Comparison of ENCODE assay signal across 4 worm cellular contexts in genomic region chrIV:17333542-17334281, ce11.
TF ChIP-seq lines count a peak whose summit lies in the region.

Gene C49C3.15, plus strand, starts transcription at chrIV:17334231.

TF ChIP-seq in whole organism, L1 larva, 84 proteins besides CTCF, POLR2A, EP300 and RAD21 (continued from another document):
- TF ChIP-seq nhr-71 (tag; optimal IDR thresholded peaks at IDR 0.05; lab: Kevin White, UChicago), result peak; percentile 16
- TF ChIP-seq snu-23 (GFP tag; optimal IDR thresholded peaks at IDR 0.05; lab: Kevin White, UChicago), result peak; percentile 30

TF ChIP-seq in whole organism, L3 larva, 47 proteins besides CTCF, POLR2A, EP300 and RAD21 (continued from another document):
- TF ChIP-seq ztf-4 (tag; optimal IDR thresholded peaks at IDR 0.05; lab: Kevin White, UChicago), result no peak
- TF ChIP-seq zag-1 (tag; optimal IDR thresholded peaks at IDR 0.05; lab: Kevin White, UChicago), result no peak
- TF ChIP-seq lsy-12 (tag; optimal IDR thresholded peaks at IDR 0.05; lab: Kevin White, UChicago), result no peak
TF ChIP-seq in whole organism, L3 larva: peak in this region for 7.

TF ChIP-seq in whole organism, L4 larva, 104 proteins besides CTCF, POLR2A, EP300 and RAD21 (continued from another document and continues in another):
- TF ChIP-seq ztf-11 (tag; optimal IDR thresholded peaks at IDR 0.05; lab: Kevin White, UChicago) (no peak), daf-8 (GFP tag; IDR thresholded peaks at IDR 0.05; lab: Robert Waterston, UW) (no peak), zip-11 (GFP tag; IDR thresholded peaks at IDR 0.05; lab: Robert Waterston, UW) (no peak), pqm-1 (tag; optimal IDR thresholded peaks at IDR 0.05; lab: Kevin White, UChicago) (no peak), ceh-82 (tag; optimal IDR thresholded peaks at IDR 0.05; lab: Kevin White, UChicago) (no peak), duxl-1 (tag; optimal IDR thresholded peaks at IDR 0.05; lab: Kevin White, UChicago; ENCODE audit: poor library complexity) (no peak), F44E2.7 (GFP tag; IDR thresholded peaks at IDR 0.05; lab: Robert Waterston, UW) (no peak), ztf-7 (tag; optimal IDR thresholded peaks at IDR 0.05; lab: Kevin White, UChicago) (no peak), rbr-2 (tag; optimal IDR thresholded peaks at IDR 0.05; lab: Kevin White, UChicago) (peak; percentile 10), F49E8.2 (tag; optimal IDR thresholded peaks at IDR 0.05; lab: Kevin White, UChicago; ENCODE audit: borderline replicate concordance) (no peak), ceh-32 (tag; optimal IDR thresholded peaks at IDR 0.05; lab: Kevin White, UChicago; ENCODE audit: poor library complexity) (no peak), lin-29 (GFP tag; IDR thresholded peaks at IDR 0.05; lab: Robert Waterston, UW) (no peak), zip-2 (tag; optimal IDR thresholded peaks at IDR 0.05; lab: Kevin White, UChicago) (no peak), aha-1 (tag; lab: Kevin White, UChicago) (no peak), zfp-3 (GFP tag; conservative IDR thresholded peaks at IDR 0.05; lab: Robert Waterston, UW) (no peak), snpc-1.2 (GFP tag; IDR thresholded peaks at IDR 0.05; lab: Robert Waterston, UW) (no peak), php-3 (GFP tag; IDR thresholded peaks at IDR 0.05; lab: Robert Waterston, UW) (no peak), lin-13 (GFP tag; optimal IDR thresholded peaks at IDR 0.05; lab: Kevin White, UChicago) (no peak), ZK337.2 (GFP tag; IDR thresholded peaks at IDR 0.05; lab: Robert Waterston, UW) (no peak), madf-9 (GFP tag; conservative IDR thresholded peaks at IDR 0.05; lab: Robert Waterston, UW) (no peak), hlh-11 (tag; optimal IDR thresholded peaks at IDR 0.05; lab: Kevin White, UChicago) (peak; percentile 28), ceh-44 (GFP tag; IDR thresholded peaks at IDR 0.05; lab: Robert Waterston, UW) (no peak), Y48G9A.11 (GFP tag; IDR thresholded peaks at IDR 0.05; lab: Robert Waterston, UW) (no peak), spr-1 (tag; optimal IDR thresholded peaks at IDR 0.05; lab: Kevin White, UChicago) (no peak), dmd-9 (GFP tag; IDR thresholded peaks at IDR 0.05; lab: Robert Waterston, UW) (no peak), dve-1 (tag; optimal IDR thresholded peaks at IDR 0.05; lab: Kevin White, UChicago; ENCODE audit: insufficient read depth) (peak; percentile 45), Y5F2A.4 (GFP tag; optimal IDR thresholded peaks at IDR 0.05; lab: Kevin White, UChicago) (no peak), saeg-2 (GFP tag; IDR thresholded peaks at IDR 0.05; lab: Robert Waterston, UW) (no peak), nhr-77 (tag; optimal IDR thresholded peaks at IDR 0.05; lab: Kevin White, UChicago) (no peak), daf-19 (GFP tag; conservative IDR thresholded peaks at IDR 0.05; lab: Robert Waterston, UW) (no peak), mxl-3 (GFP tag; optimal IDR thresholded peaks at IDR 0.05; lab: Kevin White, UChicago) (no peak), ceh-20 (GFP tag; IDR thresholded peaks at IDR 0.05; lab: Robert Waterston, UW) (no peak), hmg-1.1 (GFP tag; IDR thresholded peaks at IDR 0.05; lab: Robert Waterston, UW) (0 out of 2 replicates have a peak, but pooled peaks have one; percentile 8), arid-1 (GFP tag; conservative IDR thresholded peaks at IDR 0.05; lab: Robert Waterston, UW) (no peak), skn-1 (tag; optimal IDR thresholded peaks at IDR 0.05; lab: Kevin White, UChicago) (no peak), D1046.2 (GFP tag; IDR thresholded peaks at IDR 0.05; lab: Robert Waterston, UW) (no peak), unc-62 (GFP tag; optimal IDR thresholded peaks at IDR 0.05 in 1 of 2; lab: Kevin White, UChicago) (peak in 1 of 2 experiments; percentile 80), unc-62 (tag; optimal IDR thresholded peaks at IDR 0.05; lab: Kevin White, UChicago) (no peak), tag-97 (GFP tag; IDR thresholded peaks at IDR 0.05; lab: Robert Waterston, UW) (no peak), daf-12 (tag; optimal IDR thresholded peaks at IDR 0.05; lab: Kevin White, UChicago) (no peak), tra-1 (GFP tag; IDR thresholded peaks at IDR 0.05; lab: Robert Waterston, UW) (no peak), ZK546.5 (tag; optimal IDR thresholded peaks at IDR 0.05; lab: Kevin White, UChicago) (no peak), aly-2 (tag; optimal IDR thresholded peaks at IDR 0.05; lab: Kevin White, UChicago) (no peak), spr-3 (GFP tag; optimal IDR thresholded peaks at IDR 0.05; lab: Kevin White, UChicago) (no peak), nhr-25 (tag; optimal IDR thresholded peaks at IDR 0.05; lab: Kevin White, UChicago; ENCODE audit: borderline replicate concordance, insufficient read depth) (no peak), gei-8 (GFP tag; optimal IDR thresholded peaks at IDR 0.05; lab: Kevin White, UChicago) (no peak), nhr-10 (tag; optimal IDR thresholded peaks at IDR 0.05; lab: Kevin White, UChicago) (no peak), nhr-76 (tag; optimal IDR thresholded peaks at IDR 0.05; lab: Kevin White, UChicago) (no peak), F10B5.3 (tag; optimal IDR thresholded peaks at IDR 0.05; lab: Kevin White, UChicago) (no peak), Y75B8A.6 (GFP tag; IDR thresholded peaks at IDR 0.05; lab: Robert Waterston, UW) (no peak), dmd-6 (GFP tag; IDR thresholded peaks at IDR 0.05; lab: Robert Waterston, UW) (no peak), lsy-2 (tag; optimal IDR thresholded peaks at IDR 0.05; lab: Kevin White, UChicago) (peak in 1 of 2 experiments; percentile 54), nhr-102 (tag; optimal IDR thresholded peaks at IDR 0.05; lab: Kevin White, UChicago) (no peak), madf-5 (GFP tag; IDR thresholded peaks at IDR 0.05; lab: Robert Waterston, UW) (no peak), vab-7 (GFP tag; IDR thresholded peaks at IDR 0.05; lab: Robert Waterston, UW) (no peak), T26A8.4 (GFP tag; IDR thresholded peaks at IDR 0.05; lab: Robert Waterston, UW) (no peak), ceh-28 (tag; optimal IDR thresholded peaks at IDR 0.05; lab: Kevin White, UChicago) (no peak), sdz-12 (GFP tag; optimal IDR thresholded peaks at IDR 0.05; lab: Kevin White, UChicago) (no peak), jun-1 (tag; optimal IDR thresholded peaks at IDR 0.05; lab: Kevin White, UChicago) (no peak), set-16 (GFP tag; IDR thresholded peaks at IDR 0.05; lab: Robert Waterston, UW) (no peak), lin-38 (GFP tag; IDR thresholded peaks at IDR 0.05; lab: Robert Waterston, UW) (peak; percentile 48; the same call in 1 of the 2 replicates), cey-2 (tag; optimal IDR thresholded peaks at IDR 0.05; lab: Kevin White, UChicago; ENCODE audit: borderline replicate concordance, insufficient read depth) (no peak), nhr-42 (GFP tag; IDR thresholded peaks at IDR 0.05; lab: Robert Waterston, UW) (no peak), hif-1 (tag; optimal IDR thresholded peaks at IDR 0.05; lab: Kevin White, UChicago) (peak in 1 of 2 experiments; percentile 83), dmd-8 (GFP tag; IDR thresholded peaks at IDR 0.05; lab: Robert Waterston, UW) (no peak), egl-27 (tag; optimal IDR thresholded peaks at IDR 0.05; lab: Kevin White, UChicago) (no peak)

TF ChIP-seq in whole organism, mixed stage, embryonic, 35 proteins besides CTCF, POLR2A, EP300 and RAD21 (continued from another document):
- TF ChIP-seq blmp-1 (tag; optimal IDR thresholded peaks at IDR 0.05; lab: Kevin White, UChicago), result no peak
- TF ChIP-seq ceh-43 (GFP tag; optimal IDR thresholded peaks at IDR 0.05; lab: Kevin White, UChicago), result peak; percentile 23
- TF ChIP-seq tbx-8 (GFP tag; optimal IDR thresholded peaks at IDR 0.05; lab: Kevin White, UChicago), result no peak
- peak; percentile 40 for TF ChIP-seq mep-1 (tag; optimal IDR thresholded peaks at IDR 0.05; lab: Kevin White, UChicago)
- no peak for TF ChIP-seq nhr-2 (tag; optimal IDR thresholded peaks at IDR 0.05; lab: Kevin White, UChicago)
- TF ChIP-seq ces-1 (GFP tag; optimal IDR thresholded peaks at IDR 0.05; lab: Kevin White, UChicago), result peak; percentile 31
- no peak for TF ChIP-seq nhr-28 (tag; optimal IDR thresholded peaks at IDR 0.05; lab: Kevin White, UChicago)
- no peak for TF ChIP-seq unc-39 (tag; optimal IDR thresholded peaks at IDR 0.05; lab: Kevin White, UChicago)
- TF ChIP-seq lin-13 (tag; optimal IDR thresholded peaks at IDR 0.05; lab: Kevin White, UChicago), result no peak
TF ChIP-seq in whole organism, mixed stage, embryonic: peak in this region for 7.
